Fruit fly (Drosophila melanogaster): Measurements from ENCODE around the gene CrebA.
A peak's percentile ranks its signal among the peaks of the same experiment; 100 is the strongest.

DNA sequence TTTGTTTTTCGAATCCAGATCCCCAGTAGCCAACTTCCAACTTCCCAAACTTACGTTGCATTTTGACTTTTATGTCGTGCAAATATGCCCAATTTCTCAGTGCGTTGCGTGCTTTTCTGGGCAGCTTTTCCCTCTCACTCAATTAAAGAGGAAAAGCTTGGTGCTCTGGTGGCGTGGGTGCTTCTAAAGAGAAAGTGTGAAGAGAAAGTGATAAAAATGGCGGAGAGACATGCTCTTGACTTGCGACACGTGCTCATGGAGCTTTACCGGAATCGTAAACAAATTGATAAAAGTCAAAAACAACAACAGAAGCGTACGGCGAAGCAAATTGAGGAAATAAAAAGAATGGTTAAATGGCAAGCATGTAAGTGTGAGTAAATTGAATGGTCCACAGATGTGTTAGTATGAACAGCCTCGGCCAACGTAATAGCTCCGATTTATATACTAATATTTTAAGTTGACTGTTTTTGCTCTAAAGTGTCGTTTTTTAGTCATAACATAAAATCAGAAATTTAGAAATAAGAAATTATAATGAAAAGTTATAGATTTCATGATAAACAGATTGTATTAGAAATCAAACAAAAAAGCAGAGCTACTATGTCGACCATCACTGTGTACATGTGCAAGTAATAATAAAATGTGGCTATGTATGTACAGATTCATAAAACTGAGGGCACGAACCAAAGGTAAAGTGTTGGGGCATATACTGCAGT is 41.2 kb upstream of the CrebA start:
- TF ChIP-seq NC2β (GFP tag; optimal IDR thresholded peaks at IDR 0.05), result no peak
- peak; percentile 42 for TF ChIP-seq Sox102F (GFP tag; optimal IDR thresholded peaks at IDR 0.05)

Data from whole organism, embryonic.